Worm (Caenorhabditis elegans) whole organism, L1 larva: Measurements from ENCODE around the gene K09C6.3.
"Not testable (repeated sequence)": the region's sequence is repeated elsewhere in the genome, so short reads cannot be mapped to it uniquely, and the experiment has no call there.

Experiments used
- C04F5.9 ChIP-seq: sonication (generic microtip); optimal IDR thresholded peaks from 2 replicates; lab custom pipeline; 2016; ENCODE audit warnings: missing genetic modification characterization, missing compliant biosample characterization
- alr-1 ChIP-seq: fragments of 200-800 bp; sonication (Bioruptor generic); optimal IDR thresholded peaks from 2 replicates; lab custom pipeline; 2018; ENCODE audit warnings: borderline replicate concordance, mild to moderate bottlenecking, missing genetic modification characterization, missing compliant biosample characterization
- ceh-8 ChIP-seq: fragments of 200-800 bp; sonication (Bioruptor generic); optimal IDR thresholded peaks from 2 replicates; lab custom pipeline; 2018; ENCODE audit warnings: mild to moderate bottlenecking, missing genetic modification characterization, moderate library complexity, missing compliant biosample characterization
- ceh-90 ChIP-seq: sonication (generic microtip); optimal IDR thresholded peaks from 2 replicates; lab custom pipeline; 2016; ENCODE audit warnings: missing genetic modification characterization, missing compliant biosample characterization
- dpl-1 ChIP-seq, 3 experiments: fragments of 150-350 bp in 2 of 3; sonication (generic microtip) in 1 of 3; optimal IDR thresholded peaks; 2 replicates each; lab custom pipeline; 2014 to 2017; ENCODE audit warnings: missing biosample characterization in 3 of 3, missing genetic modification characterization in 3 of 3, missing genetic modification reagents in 3 of 3
- dsc-1 ChIP-seq: sonication (generic microtip); optimal IDR thresholded peaks from 2 replicates; lab custom pipeline; 2016; ENCODE audit warnings: mild to moderate bottlenecking, missing genetic modification characterization, missing compliant biosample characterization
- efl-3 ChIP-seq: fragments of 200-800 bp; sonication (Bioruptor generic); optimal IDR thresholded peaks from 2 replicates; lab custom pipeline; 2018; ENCODE audit warnings: mild to moderate bottlenecking, missing genetic modification characterization, missing compliant biosample characterization
- elt-3 ChIP-seq, 6 experiments: fragments of 150-350 bp in 1 of 6; sonication (generic microtip); optimal IDR thresholded peaks; 2 replicates each; lab custom pipeline; 2017 to 2018; ENCODE audit warnings: missing biosample characterization in 6 of 6, missing genetic modification characterization in 6 of 6, inconsistent platforms in 1 of 6
- fkh-4 ChIP-seq: sonication (generic microtip); optimal IDR thresholded peaks from 2 replicates; lab custom pipeline; 2016; ENCODE audit warnings: missing compliant biosample characterization, missing genetic modification characterization, borderline replicate concordance
- grh-1 ChIP-seq: fragments of 200-800 bp; sonication (Bioruptor generic); IDR thresholded peaks from 2 replicates; pipeline ENCODE4 v1.3.6; 2022; ENCODE audit warnings: missing genetic modification reagents, missing genetic modification characterization, missing compliant biosample characterization
- hlh-17 ChIP-seq: fragments of 200-800 bp; sonication (Bioruptor generic); optimal IDR thresholded peaks from 2 replicates; lab custom pipeline; 2018; ENCODE audit warnings: missing genetic modification characterization, mild to moderate bottlenecking, missing compliant biosample characterization, moderate library complexity, borderline replicate concordance
- lin-35 ChIP-seq, 2 experiments: fragments of 150-350 bp; optimal IDR thresholded peaks; 2 replicates each; lab custom pipeline; 2014; ENCODE audit warnings: missing biosample characterization in 2 of 2, missing genetic modification characterization in 2 of 2, missing genetic modification reagents in 2 of 2
- lir-3 ChIP-seq: sonication (generic microtip); optimal IDR thresholded peaks from 2 replicates; lab custom pipeline; 2016; ENCODE audit warnings: mild to moderate bottlenecking, missing genetic modification characterization, moderate library complexity, missing compliant biosample characterization; ENCODE audit not compliant: poor library complexity
- lsy-2 ChIP-seq, 2 experiments: fragments of 150-350 bp; optimal IDR thresholded peaks; 2 replicates each; lab custom pipeline; 2014; ENCODE audit warnings: missing biosample characterization in 2 of 2, missing genetic modification characterization in 2 of 2
- mdl-1 ChIP-seq, 2 experiments: fragments of 150-350 bp; optimal IDR thresholded peaks; 2 replicates each; lab custom pipeline; 2014 to 2017; ENCODE audit warnings: missing biosample characterization in 2 of 2, missing genetic modification characterization in 2 of 2, inconsistent platforms in 1 of 2
- mef-2 ChIP-seq: fragments of 150-350 bp; optimal IDR thresholded peaks from 2 replicates; lab custom pipeline; 2014; ENCODE audit warnings: missing biosample characterization, missing genetic modification characterization
- nhr-19 ChIP-seq: fragments of 200-800 bp; sonication (Bioruptor generic); conservative IDR thresholded peaks from 2 replicates; pipeline ENCODE4 v1.3.6; 2022; ENCODE audit warnings: missing genetic modification characterization, missing compliant biosample characterization
- nhr-47 ChIP-seq: sonication (generic microtip); optimal IDR thresholded peaks from 2 replicates; lab custom pipeline; 2016; ENCODE audit warnings: mild to moderate bottlenecking, missing genetic modification characterization, moderate library complexity, missing compliant biosample characterization
- nhr-76 ChIP-seq: sonication (generic microtip); optimal IDR thresholded peaks from 2 replicates; lab custom pipeline; 2017; ENCODE audit warnings: missing biosample characterization, missing genetic modification characterization
- pqm-1 ChIP-seq: sonication (generic microtip); optimal IDR thresholded peaks from 3 replicates; lab custom pipeline; 2017; ENCODE audit warnings: missing biosample characterization, missing genetic modification characterization
- rnt-1 ChIP-seq: sonication (generic microtip); optimal IDR thresholded peaks from 2 replicates; lab custom pipeline; 2016; ENCODE audit warnings: mild to moderate bottlenecking, missing genetic modification characterization, moderate library complexity, missing compliant biosample characterization
- snpc-4 ChIP-seq: fragments of 150-350 bp; optimal IDR thresholded peaks from 2 replicates; lab custom pipeline; 2014; ENCODE audit warnings: missing biosample characterization, missing genetic modification characterization
- sptf-1 ChIP-seq: fragments of 150-350 bp; optimal IDR thresholded peaks from 2 replicates; lab custom pipeline; 2014; ENCODE audit warnings: missing biosample characterization, missing genetic modification characterization
- swsn-7 ChIP-seq: sonication (generic microtip); optimal IDR thresholded peaks from 2 replicates; lab custom pipeline; 2016; ENCODE audit warnings: missing genetic modification characterization, missing compliant biosample characterization
- tlp-1 ChIP-seq: fragments of 150-350 bp; optimal IDR thresholded peaks from 2 replicates; lab custom pipeline; 2014; ENCODE audit warnings: missing biosample characterization, missing genetic modification characterization
- unc-62 ChIP-seq: fragments of 150-350 bp; optimal IDR thresholded peaks from 2 replicates; lab custom pipeline; 2014; ENCODE audit warnings: missing biosample characterization, missing genetic modification reagents, missing genetic modification characterization
- unc-86 ChIP-seq: sonication (generic microtip); optimal IDR thresholded peaks from 2 replicates; lab custom pipeline; 2016; ENCODE audit warnings: missing genetic modification characterization, missing compliant biosample characterization
- unc-98 ChIP-seq: fragments of 200-800 bp; sonication (Bioruptor generic); IDR thresholded peaks from 2 replicates; pipeline ENCODE4 v1.3.6; 2022; ENCODE audit warnings: missing genetic modification characterization, missing compliant biosample characterization
- zip-4 ChIP-seq: fragments of 200-800 bp; sonication (Bioruptor generic); optimal IDR thresholded peaks from 2 replicates; lab custom pipeline; 2018; ENCODE audit warnings: mild to moderate bottlenecking, missing genetic modification characterization, moderate library complexity, missing compliant biosample characterization

The K09C6.3 gene

DNA sequence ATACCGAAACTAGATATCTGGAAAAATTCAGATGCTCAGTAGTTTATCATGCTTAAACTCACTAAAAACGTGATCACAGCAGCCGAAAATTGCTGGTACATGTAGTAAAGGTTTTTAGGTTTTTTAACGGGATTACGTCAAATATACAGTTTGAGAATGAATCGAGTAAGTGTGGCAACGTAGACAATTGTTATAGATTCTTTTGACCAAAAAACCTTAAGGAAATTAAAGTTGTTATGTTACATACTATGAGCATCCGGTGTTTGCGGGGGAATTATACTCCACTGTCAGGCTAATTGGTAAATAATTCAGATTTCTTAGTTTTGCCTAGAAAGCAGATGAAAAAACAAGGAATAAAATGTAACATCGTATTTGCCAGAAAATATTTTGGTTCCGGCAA is 31.7 kb upstream of the K09C6.3 start, which contains the start of gene srx-32:
Gene srx-32, minus strand, starts transcription at position 101 of the 400 bp plus-strand sequence.
- not testable (repeated sequence) for TF ChIP-seq mef-2 (tag; lab: Kevin White, UChicago); ceh-8 (GFP tag; lab: Kevin White, UChicago); dsc-1 (tag; lab: Kevin White, UChicago)

DNA sequence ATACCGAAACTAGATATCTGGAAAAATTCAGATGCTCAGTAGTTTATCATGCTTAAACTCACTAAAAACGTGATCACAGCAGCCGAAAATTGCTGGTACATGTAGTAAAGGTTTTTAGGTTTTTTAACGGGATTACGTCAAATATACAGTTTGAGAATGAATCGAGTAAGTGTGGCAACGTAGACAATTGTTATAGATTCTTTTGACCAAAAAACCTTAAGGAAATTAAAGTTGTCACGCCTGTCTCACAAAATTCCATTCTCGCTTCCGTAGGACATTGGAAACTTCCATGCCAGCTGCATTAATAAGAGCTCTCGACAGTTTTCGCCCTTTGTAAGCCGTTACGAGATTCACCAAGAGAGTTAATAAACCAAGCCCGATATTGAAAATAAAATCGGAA is 29.4 kb upstream of the K09C6.3 start, which contains the start of gene srx-31:
Gene srx-31, minus strand, starts transcription at position 101 of the 400 bp plus-strand sequence.
- not testable (repeated sequence) for TF ChIP-seq nhr-19; snpc-4 (tag; lab: Kevin White, UChicago); pqm-1 (tag; lab: Kevin White, UChicago)

DNA sequence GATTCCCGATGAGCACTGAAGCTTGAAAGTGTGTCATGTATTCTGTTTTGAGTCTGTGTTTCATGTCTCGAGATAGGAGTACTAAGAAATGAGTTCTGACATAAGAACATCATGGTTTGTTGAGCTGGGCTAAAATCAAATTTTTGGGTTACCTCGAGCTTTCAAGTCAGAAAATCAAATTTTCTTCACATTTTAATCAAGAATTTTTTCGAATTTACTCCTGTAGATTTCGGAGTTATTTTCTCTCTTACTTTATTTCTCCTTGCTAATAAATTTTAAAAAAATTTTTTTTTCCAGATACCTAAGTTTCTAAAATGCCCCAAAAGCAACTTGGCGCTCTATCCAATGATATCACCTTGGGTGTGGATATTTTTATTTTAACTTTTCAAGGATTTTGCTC is 26.2 kb upstream of the K09C6.3 start, which contains the start of gene F41H8.2:
Gene F41H8.2, plus strand, starts transcription at position 301 of the 400 bp plus-strand sequence.
- TF ChIP-seq dpl-1 (GFP tag; optimal IDR thresholded peaks at IDR 0.05; lab: Kevin White, UChicago) (no peak), lsy-2 (tag; optimal IDR thresholded peaks at IDR 0.05; lab: Kevin White, UChicago) (no peak), rnt-1 (no peak), zip-4 (GFP tag; lab: Kevin White, UChicago) (no peak), grh-1 (GFP tag; lab: Robert Waterston, UW) (no peak), nhr-76 (tag; lab: Kevin White, UChicago) (no peak), elt-3 (tag; optimal IDR thresholded peaks at IDR 0.05; lab: Kevin White, UChicago) (no peak), mdl-1 (tag; optimal IDR thresholded peaks at IDR 0.05; lab: Kevin White, UChicago) (no peak), efl-3 (GFP tag; lab: Kevin White, UChicago) (no peak), unc-86 (no peak), C04F5.9 (tag; lab: Kevin White, UChicago) (no peak), tlp-1 (no peak), hlh-17 (GFP tag; lab: Kevin White, UChicago) (no peak), fkh-4 (tag; lab: Kevin White, UChicago) (no peak), ceh-90 (tag; lab: Kevin White, UChicago) (no peak), ceh-8 (GFP tag; lab: Kevin White, UChicago) (no peak), nhr-47 (no peak)

DNA sequence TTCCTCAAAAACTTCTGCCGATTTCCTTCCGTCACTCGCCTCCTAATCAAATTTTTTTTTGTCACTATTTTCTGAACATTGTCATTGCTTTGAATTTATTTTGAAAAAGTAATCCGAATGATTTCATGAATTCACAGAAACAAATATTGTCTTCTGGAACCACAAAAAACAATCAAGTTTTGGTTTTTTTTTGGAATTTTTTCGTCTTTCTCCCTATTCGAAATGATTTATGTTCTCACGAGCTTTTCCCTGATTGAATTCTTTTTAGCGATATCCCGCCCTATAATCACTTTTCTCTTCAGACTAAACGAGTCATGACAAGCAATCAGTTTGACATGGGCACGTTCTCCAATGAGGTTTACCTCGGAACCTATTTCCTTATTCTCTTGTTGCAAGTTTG is 18.9 kb upstream of the K09C6.3 start, which contains the start of gene F41H8.1:
Gene F41H8.1, plus strand, starts transcription at position 301 of the 400 bp plus-strand sequence.
- TF ChIP-seq efl-3 (GFP tag; lab: Kevin White, UChicago) (no peak), mef-2 (tag; lab: Kevin White, UChicago) (no peak), unc-62 (GFP tag; lab: Kevin White, UChicago) (no peak), lin-35 (GFP tag; optimal IDR thresholded peaks at IDR 0.05; lab: Kevin White, UChicago) (no peak), nhr-76 (tag; lab: Kevin White, UChicago) (no peak), swsn-7 (no peak), sptf-1 (tag; lab: Kevin White, UChicago) (no peak), elt-3 (tag; optimal IDR thresholded peaks at IDR 0.05; lab: Kevin White, UChicago) (no peak), lir-3 (tag; lab: Kevin White, UChicago) (no peak), unc-86 (no peak), grh-1 (GFP tag; lab: Robert Waterston, UW) (no peak), unc-98 (GFP tag; lab: Robert Waterston, UW) (no peak)

DNA sequence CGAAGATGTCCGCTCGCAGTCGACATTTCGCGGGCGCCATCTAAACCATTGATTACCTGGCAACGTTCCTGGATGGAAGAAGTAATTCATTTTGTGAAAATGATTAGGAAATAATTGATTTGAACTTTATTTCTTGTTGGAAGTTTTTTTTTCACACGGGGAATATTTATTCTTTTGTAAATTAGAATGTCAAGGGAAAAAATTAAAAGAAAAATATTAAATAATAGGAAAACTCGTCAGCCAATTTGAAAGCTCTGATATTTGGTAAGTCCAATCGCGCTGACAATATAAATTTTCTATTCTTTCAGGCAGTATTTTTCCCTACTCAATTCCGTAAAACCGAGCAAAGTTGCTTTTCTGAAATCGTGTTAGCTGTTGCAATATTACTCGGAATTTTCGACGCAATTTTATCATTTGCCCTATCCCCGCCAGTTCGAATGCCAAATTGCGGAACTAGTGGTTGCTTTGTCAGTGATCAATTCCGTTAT is 13.3 kb upstream of the K09C6.3 start, which contains the start of the genes K09C6.7 and K09C6.10:
Gene K09C6.7, minus strand, starts transcription at position 101 of the 488 bp plus-strand sequence.
Gene K09C6.10, plus strand, starts transcription at position 438 of the 488 bp plus-strand sequence.
- TF ChIP-seq alr-1 (tag; lab: Kevin White, UChicago); mdl-1 (tag; optimal IDR thresholded peaks at IDR 0.05; lab: Kevin White, UChicago); tlp-1: not testable (repeated sequence)
